Fruit fly (Drosophila melanogaster) whole organism, embryonic: ENCODE measurements around the gene Atg2.

Experiments used
- CG10462 ChIP-seq: fragments of 200-800 bp; sonication (Bioruptor generic); optimal IDR thresholded peaks from 2 replicates; lab custom pipeline; 2016; ENCODE audit warnings: missing biosample characterization, missing genetic modification characterization
- ab ChIP-seq: fragments of 200-800 bp; sonication (Bioruptor generic); optimal IDR thresholded peaks from 2 replicates; lab custom pipeline; 2016; ENCODE audit warnings: missing biosample characterization, missing genetic modification characterization
- gfzf ChIP-seq: fragments of 200-800 bp; sonication (Bioruptor generic); optimal IDR thresholded peaks from 2 replicates; lab custom pipeline; 2016; ENCODE audit warnings: missing biosample characterization, mild to moderate bottlenecking, missing genetic modification characterization, moderate library complexity
- mam ChIP-seq: fragments of 200-800 bp; sonication (Bioruptor generic); optimal IDR thresholded peaks from 3 replicates; lab custom pipeline; 2016; ENCODE audit warnings: missing biosample characterization, missing genetic modification characterization
- nerfin-2 ChIP-seq: fragments of 200-800 bp; sonication (Bioruptor generic); IDR thresholded peaks from 2 replicates; pipeline ENCODE4 v1.3.6; 2022; ENCODE audit warnings: missing biosample characterization, missing genetic modification characterization; ENCODE audit not compliant: partially characterized antibody
- seq ChIP-seq: fragments of 200-800 bp; sonication (Bioruptor generic); IDR thresholded peaks from 2 replicates; pipeline ENCODE4 v1.3.6; 2022; ENCODE audit warnings: missing biosample characterization, missing genetic modification characterization
- unc-4 ChIP-seq: fragments of 200-800 bp; sonication (Bioruptor generic); IDR thresholded peaks from 2 replicates; pipeline ENCODE4 v1.3.6; 2022; ENCODE audit warnings: missing biosample characterization, missing genetic modification characterization; ENCODE audit not compliant: partially characterized antibody
- zfh2 ChIP-seq: fragments of 200-800 bp; sonication (Bioruptor generic); optimal IDR thresholded peaks from 2 replicates; lab custom pipeline; 2016; ENCODE audit warnings: missing biosample characterization, missing genetic modification characterization

- TF ChIP-seq CG10462 (GFP tag; lab: Kevin White, UChicago), result peak; percentile 29
- TF ChIP-seq mam (GFP tag; lab: Kevin White, UChicago), result peak; percentile 72
- TF ChIP-seq seq (GFP tag; lab: Robert Waterston, UW), result no peak
- TF ChIP-seq gfzf (GFP tag; lab: Kevin White, UChicago), result peak; percentile 19
- no peak for TF ChIP-seq ab (GFP tag; lab: Kevin White, UChicago)
- peak; percentile 69 for TF ChIP-seq nerfin-2 (GFP tag; lab: Robert Waterston, UW)
- peak; percentile 82 for TF ChIP-seq zfh2
- peak; percentile 72 for TF ChIP-seq unc-4
Observed at dm6 chr3L:2766269-2767088, 7.7 kb upstream of the Atg2 start, which contains the start of the genes Mrtf and Non2.
